Fruit fly (Drosophila melanogaster): ENCODE measurements around the gene CG7044.

The CG7044 gene

dm6 chr3R:21064000-21064924 lies 37.3 kb downstream of the CG7044 start, which contains the start of gene Cortactin (continued):
- TF ChIP-seq ci (GFP tag; IDR thresholded peaks at IDR 0.05), result no peak; the same call in 2 of the 3 replicates
- TF ChIP-seq lov (optimal IDR thresholded peaks at IDR 0.05), result no peak
- TF ChIP-seq lov (GFP tag; IDR thresholded peaks at IDR 0.05), result no peak
- TF ChIP-seq cas (GFP tag; IDR thresholded peaks at IDR 0.05), result no peak
- no peak for TF ChIP-seq br (optimal IDR thresholded peaks at IDR 0.05)
- TF ChIP-seq GATAe (GFP tag; conservative IDR thresholded peaks at IDR 0.05), result 0 out of 2 replicates have a peak, but pooled peaks have one; percentile 11
- TF ChIP-seq CG1832 (GFP tag; optimal IDR thresholded peaks at IDR 0.05), result no peak
- no peak for TF ChIP-seq CG4328 (GFP tag; optimal IDR thresholded peaks at IDR 0.05)
- no peak for TF ChIP-seq CG1529 (GFP tag; optimal IDR thresholded peaks at IDR 0.05)
- TF ChIP-seq az2 (GFP tag; optimal IDR thresholded peaks at IDR 0.05), result no peak
- TF ChIP-seq CG8359 (GFP tag; optimal IDR thresholded peaks at IDR 0.05; ENCODE audit: borderline replicate concordance), result no peak
- TF ChIP-seq Camta (GFP tag; optimal IDR thresholded peaks at IDR 0.05), result no peak
- no peak for TF ChIP-seq z (GFP tag; IDR thresholded peaks at IDR 0.05)
- no peak for TF ChIP-seq E2f1 (GFP tag; IDR thresholded peaks at IDR 0.05)
- no peak for TF ChIP-seq CG5953 (GFP tag; IDR thresholded peaks at IDR 0.05)
- TF ChIP-seq tup (GFP tag; optimal IDR thresholded peaks at IDR 0.05), result no peak
- TF ChIP-seq nerfin-2 (GFP tag; IDR thresholded peaks at IDR 0.05; ENCODE audit: partially characterized antibody), result peak; percentile 84
- no peak for TF ChIP-seq CG12071 (GFP tag; optimal IDR thresholded peaks at IDR 0.05)
- TF ChIP-seq seq (GFP tag; IDR thresholded peaks at IDR 0.05), result no peak
- TF ChIP-seq CG17568 (GFP tag; optimal IDR thresholded peaks at IDR 0.05), result no peak
- TF ChIP-seq CG12299 (tag; optimal IDR thresholded peaks at IDR 0.05), result no peak
- TF ChIP-seq pan (optimal IDR thresholded peaks at IDR 0.05), result no peak
- TF ChIP-seq pan (GFP tag; optimal IDR thresholded peaks at IDR 0.05 in 1 of 2, IDR thresholded peaks at IDR 0.05 in 1 of 2), result no peak
- TF ChIP-seq da (GFP tag; optimal IDR thresholded peaks at IDR 0.05), result no peak
- TF ChIP-seq stwl (tag; optimal IDR thresholded peaks at IDR 0.05), result peak; percentile 88
- TF ChIP-seq CG12155 (GFP tag; optimal IDR thresholded peaks at IDR 0.05), result peak; percentile 57
- no peak for TF ChIP-seq tin (GFP tag; optimal IDR thresholded peaks at IDR 0.05)
- TF ChIP-seq unpg (GFP tag; optimal IDR thresholded peaks at IDR 0.05), result no peak
- no peak for TF ChIP-seq Chrac-16 (GFP tag; optimal IDR thresholded peaks at IDR 0.05)
- no peak for TF ChIP-seq CG15696 (tag; optimal IDR thresholded peaks at IDR 0.05)
- TF ChIP-seq kni (GFP tag; optimal IDR thresholded peaks at IDR 0.05), result peak; percentile 77
- no peak for TF ChIP-seq Dfd (GFP tag; optimal IDR thresholded peaks at IDR 0.05)
- no peak for TF ChIP-seq HLH54F (GFP tag; optimal IDR thresholded peaks at IDR 0.05)
- TF ChIP-seq CG10543 (GFP tag; optimal IDR thresholded peaks at IDR 0.05), result no peak
- no peak for TF ChIP-seq CHES-1-like (GFP tag; optimal IDR thresholded peaks at IDR 0.05)
- no peak for TF ChIP-seq gcm (GFP tag; optimal IDR thresholded peaks at IDR 0.05)
- no peak for TF ChIP-seq dan (GFP tag; IDR thresholded peaks at IDR 0.05)
- TF ChIP-seq CG2199 (GFP tag; IDR thresholded peaks at IDR 0.05), result peak; percentile 44; the same call in 1 of the 3 replicates
- no peak for TF ChIP-seq CG14014 (GFP tag; IDR thresholded peaks at IDR 0.05)
- TF ChIP-seq corto (GFP tag; optimal IDR thresholded peaks at IDR 0.05), result no peak
- peak; percentile 93 for TF ChIP-seq zen2 (GFP tag; IDR thresholded peaks at IDR 0.05; ENCODE audit: partially characterized antibody)
- no peak for TF ChIP-seq fd102C (GFP tag; optimal IDR thresholded peaks at IDR 0.05)
- TF ChIP-seq CG17328 (GFP tag; IDR thresholded peaks at IDR 0.05), result no peak
- peak; percentile 28 for TF ChIP-seq Med (GFP tag)
- TF ChIP-seq fd64A (GFP tag; optimal IDR thresholded peaks at IDR 0.05), result no peak
- no peak for TF ChIP-seq slp2 (GFP tag; optimal IDR thresholded peaks at IDR 0.05)
- no peak for TF ChIP-seq dm (GFP tag; optimal IDR thresholded peaks at IDR 0.05)
- peak; percentile 58 for TF ChIP-seq Nf-YC (tag; optimal IDR thresholded peaks at IDR 0.05)
- no peak for TF ChIP-seq CG16815 (GFP tag; optimal IDR thresholded peaks at IDR 0.05)
- peak; percentile 16 for TF ChIP-seq CG9437 (GFP tag; optimal IDR thresholded peaks at IDR 0.05)
